Worm (Caenorhabditis elegans) whole organism, mixed stage, embryonic: Measurements from ENCODE around the gene lsd-1.

Experiments
- blmp-1 ChIP-seq: fragments of 150-350 bp; optimal IDR thresholded peaks from 2 replicates; lab custom pipeline; 2014; ENCODE audit warnings: missing biosample characterization, missing genetic modification characterization
- ceh-43 ChIP-seq: fragments of 200-800 bp; sonication (Bioruptor generic); optimal IDR thresholded peaks from 2 replicates; lab custom pipeline; 2018; ENCODE audit warnings: mild to moderate bottlenecking, missing genetic modification characterization, moderate library complexity, missing compliant biosample characterization
- ceh-83 ChIP-seq: fragments of 200-800 bp; sonication (Bioruptor generic); optimal IDR thresholded peaks from 2 replicates; lab custom pipeline; 2018; ENCODE audit warnings: mild to moderate bottlenecking, missing genetic modification characterization, missing compliant biosample characterization
- ces-1 ChIP-seq: fragments of 150-350 bp; optimal IDR thresholded peaks from 2 replicates; lab custom pipeline; 2014; ENCODE audit warnings: missing biosample characterization, missing genetic modification reagents, missing genetic modification characterization
- cnd-1 ChIP-seq: fragments of 200-800 bp; sonication (Bioruptor generic); optimal IDR thresholded peaks from 2 replicates; lab custom pipeline; 2018; ENCODE audit warnings: mild to moderate bottlenecking, missing genetic modification characterization, missing compliant biosample characterization
- drap-1 ChIP-seq: fragments of 200-800 bp; sonication (Bioruptor generic); optimal IDR thresholded peaks from 3 replicates; lab custom pipeline; 2018; ENCODE audit warnings: mild to moderate bottlenecking, missing genetic modification characterization, missing compliant biosample characterization
- elt-1 ChIP-seq: sonication (generic microtip); optimal IDR thresholded peaks from 2 replicates; lab custom pipeline; 2017; ENCODE audit warnings: missing genetic modification characterization, mild to moderate bottlenecking, missing compliant biosample characterization, antibody characterized with exemption, moderate library complexity, borderline replicate concordance; ENCODE audit not compliant: insufficient read depth
- elt-3 ChIP-seq: fragments of 150-350 bp; optimal IDR thresholded peaks from 2 replicates; lab custom pipeline; 2014; ENCODE audit warnings: missing biosample characterization, missing genetic modification characterization
- flh-1 ChIP-seq: fragments of 200-800 bp; sonication (Bioruptor generic); optimal IDR thresholded peaks from 2 replicates; lab custom pipeline; 2018; ENCODE audit warnings: mild to moderate bottlenecking, missing genetic modification characterization, moderate library complexity, missing compliant biosample characterization
- ham-2 ChIP-seq: fragments of 200-800 bp; sonication (Bioruptor generic); optimal IDR thresholded peaks from 2 replicates; lab custom pipeline; 2018; ENCODE audit warnings: mild to moderate bottlenecking, missing genetic modification characterization, missing compliant biosample characterization
- lin-13 ChIP-seq: fragments of 150-350 bp; optimal IDR thresholded peaks from 2 replicates; lab custom pipeline; 2014; ENCODE audit warnings: missing biosample characterization, missing genetic modification characterization
- lin-32 ChIP-seq: fragments of 200-800 bp; sonication (Bioruptor generic); optimal IDR thresholded peaks from 2 replicates; lab custom pipeline; 2018; ENCODE audit warnings: mild to moderate bottlenecking, missing genetic modification characterization, missing compliant biosample characterization
- lsy-2 ChIP-seq: fragments of 150-350 bp; optimal IDR thresholded peaks from 2 replicates; lab custom pipeline; 2014; ENCODE audit warnings: missing biosample characterization, missing genetic modification characterization
- mab-5 ChIP-seq: fragments of 150-350 bp; optimal IDR thresholded peaks from 2 replicates; lab custom pipeline; 2014; ENCODE audit warnings: missing biosample characterization, missing genetic modification characterization
- mep-1 ChIP-seq: fragments of 150-350 bp; optimal IDR thresholded peaks from 2 replicates; lab custom pipeline; 2017; ENCODE audit warnings: missing biosample characterization, missing genetic modification reagents, missing genetic modification characterization, inconsistent platforms
- mls-2 ChIP-seq: sonication (generic microtip); optimal IDR thresholded peaks from 2 replicates; lab custom pipeline; 2016; ENCODE audit warnings: mild to moderate bottlenecking, missing genetic modification characterization, moderate library complexity, missing compliant biosample characterization
- nhr-12 ChIP-seq: fragments of 150-350 bp; optimal IDR thresholded peaks from 2 replicates; lab custom pipeline; 2014; ENCODE audit warnings: missing biosample characterization, missing genetic modification characterization
- nhr-2 ChIP-seq: fragments of 150-350 bp; optimal IDR thresholded peaks from 2 replicates; lab custom pipeline; 2014; ENCODE audit warnings: missing biosample characterization, missing genetic modification characterization
- nhr-237 ChIP-seq: fragments of 150-350 bp; optimal IDR thresholded peaks from 2 replicates; lab custom pipeline; 2014; ENCODE audit warnings: missing biosample characterization, missing genetic modification characterization
- nhr-28 ChIP-seq: fragments of 150-350 bp; optimal IDR thresholded peaks from 2 replicates; lab custom pipeline; 2014; ENCODE audit warnings: missing biosample characterization, missing genetic modification characterization
- nhr-76 ChIP-seq: sonication (generic microtip); optimal IDR thresholded peaks from 2 replicates; lab custom pipeline; 2017; ENCODE audit warnings: missing biosample characterization, missing genetic modification characterization
- pha-4 ChIP-seq: fragments of 150-350 bp; optimal IDR thresholded peaks from 2 replicates; lab custom pipeline; 2018; ENCODE audit warnings: missing biosample characterization, missing genetic modification reagents, missing genetic modification characterization
- sem-2 ChIP-seq: fragments of 200-800 bp; sonication (Bioruptor generic); optimal IDR thresholded peaks from 2 replicates; lab custom pipeline; 2018; ENCODE audit warnings: mild to moderate bottlenecking, missing genetic modification characterization, missing compliant biosample characterization
- sptf-1 ChIP-seq: sonication (generic microtip); optimal IDR thresholded peaks from 2 replicates; lab custom pipeline; 2017; ENCODE audit warnings: mild to moderate bottlenecking, missing genetic modification characterization, moderate library complexity, missing compliant biosample characterization
- tbx-8 ChIP-seq: fragments of 200-800 bp; sonication (Bioruptor generic); optimal IDR thresholded peaks from 2 replicates; lab custom pipeline; 2018; ENCODE audit warnings: mild to moderate bottlenecking, missing genetic modification characterization, moderate library complexity, missing compliant biosample characterization
- unc-120 ChIP-seq: sonication (generic microtip); optimal IDR thresholded peaks from 2 replicates; lab custom pipeline; 2017; ENCODE audit warnings: missing genetic modification characterization, missing compliant biosample characterization; ENCODE audit not compliant: poor library complexity, severe bottlenecking
- unc-39 ChIP-seq: fragments of 150-350 bp; optimal IDR thresholded peaks from 2 replicates; lab custom pipeline; 2014; ENCODE audit warnings: missing biosample characterization, missing genetic modification characterization
- unc-62 ChIP-seq: fragments of 150-350 bp; optimal IDR thresholded peaks from 2 replicates; lab custom pipeline; 2014; ENCODE audit warnings: missing biosample characterization, missing genetic modification reagents, missing genetic modification characterization
- zip-8 ChIP-seq: fragments of 150-350 bp; optimal IDR thresholded peaks from 2 replicates; lab custom pipeline; 2014; ENCODE audit warnings: missing biosample characterization, missing genetic modification characterization
- ztf-11 ChIP-seq: fragments of 150-350 bp; optimal IDR thresholded peaks from 2 replicates; lab custom pipeline; 2014; ENCODE audit warnings: missing biosample characterization, missing genetic modification characterization

The lsd-1 gene

ce11 chrX:11910046-11910445 lies 38.6 kb upstream of the lsd-1 start, which contains the start of gene Y62H9A.15:
Y62H9A.15 (minus strand) TSS chrX:11910145.
- no peak for TF ChIP-seq pha-4 (tag; lab: Kevin White, UChicago)
- TF ChIP-seq lin-13 (tag; lab: Kevin White, UChicago): no peak
- TF ChIP-seq elt-1: no peak
- TF ChIP-seq nhr-12 (tag; lab: Kevin White, UChicago): no peak
- no peak for TF ChIP-seq sem-2 (GFP tag; lab: Kevin White, UChicago)
- TF ChIP-seq nhr-237 (tag; lab: Kevin White, UChicago): no peak
- TF ChIP-seq sptf-1: no peak
- TF ChIP-seq mls-2 (tag; lab: Kevin White, UChicago): no peak

- no peak for TF ChIP-seq nhr-237 (tag; lab: Kevin White, UChicago)
- no peak for TF ChIP-seq unc-39 (tag; lab: Kevin White, UChicago)
- no peak for TF ChIP-seq unc-62 (GFP tag; lab: Kevin White, UChicago)
- no peak for TF ChIP-seq ztf-11 (tag; lab: Kevin White, UChicago)
- no peak for TF ChIP-seq ceh-83 (GFP tag; lab: Kevin White, UChicago)
- no peak for TF ChIP-seq ces-1
- TF ChIP-seq sem-2 (GFP tag; lab: Kevin White, UChicago): no peak
- TF ChIP-seq cnd-1: no peak
- no peak for TF ChIP-seq mls-2 (tag; lab: Kevin White, UChicago)
- TF ChIP-seq pha-4 (tag; lab: Kevin White, UChicago): no peak
- TF ChIP-seq nhr-12 (tag; lab: Kevin White, UChicago): no peak
- no peak for TF ChIP-seq ceh-43 (GFP tag; lab: Kevin White, UChicago)
- TF ChIP-seq flh-1 (GFP tag; lab: Kevin White, UChicago): no peak
- no peak for TF ChIP-seq elt-3 (tag; lab: Kevin White, UChicago)
- TF ChIP-seq lin-13 (tag; lab: Kevin White, UChicago): no peak
- no peak for TF ChIP-seq mab-5 (tag; lab: Kevin White, UChicago)
- no peak for TF ChIP-seq lsy-2
These were observed 34.8 kb upstream of the lsd-1 start, which contains the start of gene Y62H9A.12 for ce11 chrX:11913824-11914223. Y62H9A.12 (plus strand) TSS chrX:11914124.

- TF ChIP-seq zip-8 (tag; lab: Kevin White, UChicago): no peak
- TF ChIP-seq lsy-2: no peak
- no peak for TF ChIP-seq drap-1 (GFP tag; lab: Kevin White, UChicago)
- no peak for TF ChIP-seq tbx-8
- no peak for TF ChIP-seq unc-120 (tag; lab: Kevin White, UChicago)
- no peak for TF ChIP-seq elt-3 (tag; lab: Kevin White, UChicago)
- TF ChIP-seq lin-13 (tag; lab: Kevin White, UChicago): no peak
- TF ChIP-seq lin-32 (GFP tag; lab: Kevin White, UChicago): no peak
- TF ChIP-seq unc-39 (tag; lab: Kevin White, UChicago): no peak
- no peak for TF ChIP-seq nhr-2 (tag; lab: Kevin White, UChicago)
- TF ChIP-seq mls-2 (tag; lab: Kevin White, UChicago): no peak
These were observed 31.9 kb upstream of the lsd-1 start, which contains the start of gene Y62H9A.13 for ce11 chrX:11916705-11917104. Y62H9A.13 (plus strand) TSS chrX:11917005.

ce11 chrX:11917994-11918393 lies 30.6 kb upstream of the lsd-1 start, which contains the start of gene Y62H9A.16:
Y62H9A.16 (plus strand) TSS chrX:11918294.
- TF ChIP-seq mab-5 (tag; lab: Kevin White, UChicago) (no peak), nhr-237 (tag; lab: Kevin White, UChicago) (no peak), mls-2 (tag; lab: Kevin White, UChicago) (no peak), nhr-12 (tag; lab: Kevin White, UChicago) (no peak), blmp-1 (tag; lab: Kevin White, UChicago) (no peak), ceh-83 (GFP tag; lab: Kevin White, UChicago) (no peak), tbx-8 (no peak), cnd-1 (no peak), mep-1 (tag; lab: Kevin White, UChicago) (no peak), unc-62 (GFP tag; lab: Kevin White, UChicago) (no peak), ztf-11 (tag; lab: Kevin White, UChicago) (no peak), nhr-28 (tag; lab: Kevin White, UChicago) (no peak)

ce11 chrX:11920723-11921283 lies 27.8 kb upstream of the lsd-1 start, which contains the start of gene Y62H9A.14:
Y62H9A.14 (plus strand) TSS chrX:11921233.
- TF ChIP-seq drap-1 (GFP tag; lab: Kevin White, UChicago) (no peak), nhr-28 (tag; lab: Kevin White, UChicago) (no peak), ham-2 (GFP tag; lab: Kevin White, UChicago) (no peak), nhr-76 (tag; lab: Kevin White, UChicago) (no peak), elt-1 (no peak), elt-3 (tag; lab: Kevin White, UChicago) (no peak), cnd-1 (no peak)
